Worm (Caenorhabditis elegans): ENCODE data around the gene olrn-1.

olrn-1 gene

ce11 chrX:15593366-15593765, 55.9 kb downstream of the olrn-1 start:
- TF ChIP-seq pha-2 (tag; optimal IDR thresholded peaks at IDR 0.05): no peak
- TF ChIP-seq fkh-10 (GFP tag; optimal IDR thresholded peaks at IDR 0.05): no peak
- TF ChIP-seq syd-9 (tag; optimal IDR thresholded peaks at IDR 0.05): no peak
- no peak for TF ChIP-seq gmeb-2 (tag; optimal IDR thresholded peaks at IDR 0.05)
- no peak for TF ChIP-seq pax-1 (tag; optimal IDR thresholded peaks at IDR 0.05)
- TF ChIP-seq K09A11.1 (tag; optimal IDR thresholded peaks at IDR 0.05; ENCODE audit: insufficient read depth): no peak
- TF ChIP-seq ref-2 (tag; optimal IDR thresholded peaks at IDR 0.05): no peak
- no peak for TF ChIP-seq dve-1 (tag; optimal IDR thresholded peaks at IDR 0.05)
- no peak for TF ChIP-seq tbx-2 (tag; optimal IDR thresholded peaks at IDR 0.05)
- TF ChIP-seq C38D4.7 (GFP tag; optimal IDR thresholded peaks at IDR 0.05): no peak

ce11 chrX:15594019-15594418, 56.6 kb downstream of the olrn-1 start:
- TF ChIP-seq elt-4 (tag; optimal IDR thresholded peaks at IDR 0.05) (peak; percentile 33), ceh-19 (GFP tag; optimal IDR thresholded peaks at IDR 0.05) (no peak)

Measured in whole organism, late embryonic.